Fruit fly (Drosophila melanogaster) whole organism: ENCODE measurements around the gene CG13640.

ENCODE experiments used
- CG8478 ChIP-seq: fragments of >200 bp; optimal IDR thresholded peaks from 2 replicates; lab custom pipeline; 2018; ENCODE audit warnings: inconsistent platforms
- Dll ChIP-seq: fragments of >200 bp; optimal IDR thresholded peaks from 2 replicates; lab custom pipeline; 2017
- EcR ChIP-seq, 2 experiments: fragments of >200 bp; optimal IDR thresholded peaks; 2 replicates each; lab custom pipeline; 2017; ENCODE audit warnings: missing biosample characterization in 2 of 2, missing genetic modification characterization in 2 of 2, missing genetic modification reagents in 2 of 2
- pan ChIP-seq: fragments of >200 bp; optimal IDR thresholded peaks from 2 replicates; lab custom pipeline; 2017
- psq ChIP-seq: fragments of >200 bp; optimal IDR thresholded peaks from 2 replicates; lab custom pipeline; 2017
- usp ChIP-seq: fragments of >200 bp; optimal IDR thresholded peaks from 2 replicates; lab custom pipeline; 2017; ENCODE audit warnings: missing biosample characterization, missing genetic modification characterization, mixed read lengths

Gene CG13640

dm6 chr3R:24862065-24862464 lies at the start of gene CG13640:
Gene CG13640, minus strand, starts transcription at chr3R:24862165.
- no peak for TF ChIP-seq EcR (GFP tag; optimal IDR thresholded peaks at IDR 0.05; lab: Kevin White, UChicago)
- no peak for TF ChIP-seq CG8478 (lab: Kevin White, UChicago)
- no peak for TF ChIP-seq Dll
- no peak for TF ChIP-seq usp
- no peak for TF ChIP-seq psq (lab: Kevin White, UChicago)
- TF ChIP-seq pan (lab: Kevin White, UChicago): no peak

- TF ChIP-seq CG8478 (lab: Kevin White, UChicago): no peak
Observed at dm6 chr3R:24910097-24910496, 48.1 kb upstream of the CG13640 start.

- TF ChIP-seq usp: no peak
- no peak for TF ChIP-seq psq (lab: Kevin White, UChicago)
Observed at dm6 chr3R:24908034-24908433, 46.1 kb upstream of the CG13640 start.

dm6 chr3R:24906648-24907047 lies 44.7 kb upstream of the CG13640 start:
- TF ChIP-seq Dll: no peak
- no peak for TF ChIP-seq CG8478 (lab: Kevin White, UChicago)
- no peak for TF ChIP-seq pan (lab: Kevin White, UChicago)
- no peak for TF ChIP-seq psq (lab: Kevin White, UChicago)
- TF ChIP-seq EcR (GFP tag; optimal IDR thresholded peaks at IDR 0.05; lab: Kevin White, UChicago): no peak
- no peak for TF ChIP-seq usp

- TF ChIP-seq psq (lab: Kevin White, UChicago): no peak
- TF ChIP-seq EcR (GFP tag; optimal IDR thresholded peaks at IDR 0.05; lab: Kevin White, UChicago): no peak
- no peak for TF ChIP-seq usp
- no peak for TF ChIP-seq pan (lab: Kevin White, UChicago)
- no peak for TF ChIP-seq Dll
- no peak for TF ChIP-seq CG8478 (lab: Kevin White, UChicago)
Observed at dm6 chr3R:24905959-24906634, 44.1 kb upstream of the CG13640 start, which contains the start of gene CG13643. Gene CG13643, minus strand, starts transcription at chr3R:24906004.

- TF ChIP-seq pan (lab: Kevin White, UChicago) (no peak), usp (no peak), Dll (no peak), psq (lab: Kevin White, UChicago) (no peak), EcR (GFP tag; optimal IDR thresholded peaks at IDR 0.05; lab: Kevin White, UChicago) (no peak), CG8478 (lab: Kevin White, UChicago) (no peak)
Observed at dm6 chr3R:24900816-24901215, 38.9 kb upstream of the CG13640 start, which contains the start of gene CG10845. Gene CG10845, plus strand, starts transcription at chr3R:24901116.

- TF ChIP-seq CG8478 (lab: Kevin White, UChicago): no peak
Observed at dm6 chr3R:24894419-24895206, 32.6 kb upstream of the CG13640 start, which contains the start of the genes CG31121 and CG11069. Gene CG31121, minus strand, starts transcription at chr3R:24894605. Gene CG11069, plus strand, starts transcription at chr3R:24894742.

- TF ChIP-seq EcR (GFP tag; optimal IDR thresholded peaks at IDR 0.05; lab: Kevin White, UChicago) (peak in 1 of 2 experiments; percentile 86), pan (lab: Kevin White, UChicago) (no peak)
Observed at dm6 chr3R:24893320-24893955, 31.5 kb upstream of the CG13640 start.

dm6 chr3R:24890919-24891318 lies 29.0 kb upstream of the CG13640 start:
- no peak for TF ChIP-seq EcR (GFP tag; optimal IDR thresholded peaks at IDR 0.05; lab: Kevin White, UChicago)
- TF ChIP-seq pan (lab: Kevin White, UChicago): no peak
- no peak for TF ChIP-seq psq (lab: Kevin White, UChicago)
- no peak for TF ChIP-seq Dll
- no peak for TF ChIP-seq usp
- TF ChIP-seq CG8478 (lab: Kevin White, UChicago): no peak

dm6 chr3R:24890217-24890616 lies 28.3 kb upstream of the CG13640 start:
- TF ChIP-seq pan (lab: Kevin White, UChicago) (no peak), EcR (GFP tag; optimal IDR thresholded peaks at IDR 0.05; lab: Kevin White, UChicago) (no peak), CG8478 (lab: Kevin White, UChicago) (no peak), Dll (no peak), usp (no peak), psq (lab: Kevin White, UChicago) (no peak)

dm6 chr3R:24889303-24889892 lies 27.4 kb upstream of the CG13640 start:
- no peak for TF ChIP-seq CG8478 (lab: Kevin White, UChicago)
- TF ChIP-seq pan (lab: Kevin White, UChicago): no peak
- TF ChIP-seq psq (lab: Kevin White, UChicago): no peak
- no peak for TF ChIP-seq usp
- no peak for TF ChIP-seq Dll
- TF ChIP-seq EcR (GFP tag; optimal IDR thresholded peaks at IDR 0.05; lab: Kevin White, UChicago): no peak

- TF ChIP-seq Dll: no peak
- no peak for TF ChIP-seq usp
- TF ChIP-seq psq (lab: Kevin White, UChicago): no peak
- no peak for TF ChIP-seq pan (lab: Kevin White, UChicago)
Observed at dm6 chr3R:24888418-24888817, 26.5 kb upstream of the CG13640 start.
